Worm (Caenorhabditis elegans) whole organism, late embryonic: Measurements from ENCODE around the gene lnp-1.
A peak's percentile ranks its signal among the peaks of the same experiment; 100 is the strongest.

Experiments used
- C38D4.7 ChIP-seq: fragments of 200-800 bp; sonication (Bioruptor generic); optimal IDR thresholded peaks from 2 replicates; lab custom pipeline; 2018; ENCODE audit warnings: mild to moderate bottlenecking, missing genetic modification characterization, moderate library complexity, missing compliant biosample characterization
- K02D7.2 ChIP-seq: sonication (generic microtip); optimal IDR thresholded peaks from 2 replicates; lab custom pipeline; 2017; ENCODE audit warnings: mild to moderate bottlenecking, missing genetic modification characterization, missing compliant biosample characterization
- T23F11.4 ChIP-seq: fragments of 200-800 bp; sonication (Bioruptor generic); optimal IDR thresholded peaks from 2 replicates; lab custom pipeline; 2018; ENCODE audit warnings: mild to moderate bottlenecking, missing genetic modification characterization, missing compliant biosample characterization
- ama-1 ChIP-seq: fragments of 150-350 bp; optimal IDR thresholded peaks from 2 replicates; lab custom pipeline; 2014
- ceh-14 ChIP-seq: sonication (generic microtip); optimal IDR thresholded peaks from 2 replicates; lab custom pipeline; 2016; ENCODE audit warnings: missing genotype, missing genetic modification characterization, missing compliant biosample characterization
- ceh-19 ChIP-seq: fragments of 200-800 bp; sonication (Bioruptor generic); optimal IDR thresholded peaks from 2 replicates; lab custom pipeline; 2018; ENCODE audit warnings: mild to moderate bottlenecking, missing genetic modification characterization, missing compliant biosample characterization
- ceh-2 ChIP-seq: sonication (generic microtip); optimal IDR thresholded peaks from 2 replicates; lab custom pipeline; 2016; ENCODE audit warnings: missing genotype, missing genetic modification characterization, missing compliant biosample characterization
- ceh-22 ChIP-seq: sonication (generic microtip); optimal IDR thresholded peaks from 2 replicates; lab custom pipeline; 2017; ENCODE audit warnings: missing biosample characterization, missing genetic modification characterization
- ceh-24 ChIP-seq: sonication (generic microtip); optimal IDR thresholded peaks from 2 replicates; lab custom pipeline; 2016; ENCODE audit warnings: mild to moderate bottlenecking, missing genetic modification characterization, missing compliant biosample characterization
- ceh-45 ChIP-seq: fragments of 200-800 bp; sonication (Bioruptor generic); IDR thresholded peaks from 2 replicates; pipeline ENCODE4 v1.3.6; 2022; ENCODE audit warnings: missing genetic modification reagents, missing genetic modification characterization, missing compliant biosample characterization
- ceh-6 ChIP-seq: fragments of 200-800 bp; sonication (Bioruptor generic); optimal IDR thresholded peaks from 2 replicates; lab custom pipeline; 2018; ENCODE audit warnings: mild to moderate bottlenecking, missing genetic modification characterization, missing compliant biosample characterization
- ceh-9 ChIP-seq: sonication (generic microtip); optimal IDR thresholded peaks from 2 replicates; lab custom pipeline; 2016; ENCODE audit warnings: mild to moderate bottlenecking, missing genetic modification characterization, inconsistent platforms, missing compliant biosample characterization
- che-1 ChIP-seq: sonication (generic microtip); optimal IDR thresholded peaks from 2 replicates; lab custom pipeline; 2016; ENCODE audit warnings: mild to moderate bottlenecking, missing genetic modification characterization, missing compliant biosample characterization
- dmd-4 ChIP-seq: sonication (generic microtip); optimal IDR thresholded peaks from 2 replicates; lab custom pipeline; 2016; ENCODE audit warnings: borderline replicate concordance, missing genetic modification characterization, missing compliant biosample characterization
- dve-1 ChIP-seq: sonication (generic microtip); optimal IDR thresholded peaks from 2 replicates; lab custom pipeline; 2017; ENCODE audit warnings: antibody characterized with exemption, mild to moderate bottlenecking, missing genetic modification characterization, missing compliant biosample characterization
- elt-2 ChIP-seq: sonication (generic microtip); optimal IDR thresholded peaks from 2 replicates; lab custom pipeline; 2016; ENCODE audit warnings: missing genetic modification reagents, missing genetic modification characterization, missing compliant biosample characterization
- eyg-1 ChIP-seq: sonication (generic microtip); optimal IDR thresholded peaks from 2 replicates; lab custom pipeline; 2016; ENCODE audit warnings: missing genotype, missing genetic modification characterization, missing compliant biosample characterization
- fax-1 ChIP-seq: sonication (generic microtip); optimal IDR thresholded peaks from 2 replicates; lab custom pipeline; 2016; ENCODE audit warnings: missing genotype, missing genetic modification characterization, missing compliant biosample characterization
- fkh-10 ChIP-seq: fragments of 150-350 bp; optimal IDR thresholded peaks from 2 replicates; lab custom pipeline; 2014; ENCODE audit warnings: missing biosample characterization, missing genetic modification reagents, missing genetic modification characterization
- hlh-30 ChIP-seq: sonication (generic microtip); optimal IDR thresholded peaks from 2 replicates; lab custom pipeline; 2017; ENCODE audit warnings: antibody characterized with exemption, missing genetic modification characterization, missing compliant biosample characterization; ENCODE audit not compliant: insufficient read depth
- hlh-6 ChIP-seq: sonication (generic microtip); optimal IDR thresholded peaks from 2 replicates; lab custom pipeline; 2016; ENCODE audit warnings: missing genotype, missing genetic modification characterization, missing compliant biosample characterization
- lim-6 ChIP-seq: sonication (generic microtip); optimal IDR thresholded peaks from 2 replicates; lab custom pipeline; 2016; ENCODE audit warnings: missing genetic modification characterization, missing compliant biosample characterization
- lin-11 ChIP-seq: fragments of 200-800 bp; sonication (Bioruptor generic); optimal IDR thresholded peaks from 2 replicates; lab custom pipeline; 2018; ENCODE audit warnings: mild to moderate bottlenecking, missing genetic modification characterization, missing compliant biosample characterization
- mec-3 ChIP-seq: sonication (generic microtip); optimal IDR thresholded peaks from 2 replicates; lab custom pipeline; 2016; ENCODE audit warnings: borderline replicate concordance, missing genetic modification characterization, missing compliant biosample characterization
- nfya-1 ChIP-seq: sonication (generic microtip); optimal IDR thresholded peaks from 2 replicates; lab custom pipeline; 2017; ENCODE audit warnings: missing genetic modification characterization, mild to moderate bottlenecking, missing compliant biosample characterization, antibody characterized with exemption, moderate library complexity
- nhr-232 ChIP-seq: sonication (generic microtip); optimal IDR thresholded peaks from 2 replicates; lab custom pipeline; 2016; ENCODE audit warnings: missing genetic modification characterization, missing compliant biosample characterization
- pag-3 ChIP-seq: sonication (generic microtip); optimal IDR thresholded peaks from 2 replicates; lab custom pipeline; 2016; ENCODE audit warnings: missing compliant biosample characterization, missing genetic modification characterization, borderline replicate concordance
- pat-9 ChIP-seq: fragments of 200-800 bp; sonication (Bioruptor generic); optimal IDR thresholded peaks from 2 replicates; lab custom pipeline; 2018; ENCODE audit warnings: mild to moderate bottlenecking, missing genetic modification characterization, moderate library complexity, missing compliant biosample characterization
- pax-1 ChIP-seq: fragments of 150-350 bp; optimal IDR thresholded peaks from 2 replicates; lab custom pipeline; 2014; ENCODE audit warnings: missing biosample characterization, missing genetic modification characterization
- pha-2 ChIP-seq: sonication (generic microtip); optimal IDR thresholded peaks from 2 replicates; lab custom pipeline; 2017; ENCODE audit warnings: mild to moderate bottlenecking, missing genetic modification characterization, missing compliant biosample characterization
- pqm-1 ChIP-seq: sonication (generic microtip); optimal IDR thresholded peaks from 2 replicates; lab custom pipeline; 2016; ENCODE audit warnings: missing genetic modification characterization, missing compliant biosample characterization
- ref-2 ChIP-seq: sonication (generic microtip); optimal IDR thresholded peaks from 2 replicates; lab custom pipeline; 2016; ENCODE audit warnings: missing genetic modification characterization, missing compliant biosample characterization
- sox-2 ChIP-seq: fragments of 200-800 bp; sonication (Bioruptor generic); IDR thresholded peaks from 2 replicates; pipeline ENCODE4 v1.3.6; 2022; ENCODE audit warnings: missing genetic modification reagents, missing genetic modification characterization, missing compliant biosample characterization
- ttx-3 ChIP-seq: sonication (generic microtip); optimal IDR thresholded peaks from 2 replicates; lab custom pipeline; 2016; ENCODE audit warnings: missing genetic modification reagents, missing genetic modification characterization, missing compliant biosample characterization
- unc-42 ChIP-seq: sonication (generic microtip); optimal IDR thresholded peaks from 2 replicates; lab custom pipeline; 2016; ENCODE audit warnings: missing genotype, missing genetic modification characterization, missing compliant biosample characterization
- unc-55 ChIP-seq: sonication (generic microtip); optimal IDR thresholded peaks from 2 replicates; lab custom pipeline; 2017; ENCODE audit warnings: missing biosample characterization, missing genetic modification reagents, missing genetic modification characterization
- unc-86 ChIP-seq: sonication (generic microtip); optimal IDR thresholded peaks from 2 replicates; lab custom pipeline; 2016; ENCODE audit warnings: missing genetic modification characterization, missing compliant biosample characterization
- zip-5 ChIP-seq: sonication (generic microtip); optimal IDR thresholded peaks from 2 replicates; lab custom pipeline; 2016; ENCODE audit warnings: missing genetic modification characterization, missing compliant biosample characterization

The lnp-1 gene

ce11 chrX:4561863-4562262 is 26.7 kb upstream of the lnp-1 start, which contains the start of gene C05E11.6:
C05E11.6 (plus strand) TSS chrX:4562163.
- TF ChIP-seq eyg-1 (no peak), K02D7.2 (tag; lab: Kevin White, UChicago) (no peak), lim-6 (no peak), che-1 (tag; lab: Kevin White, UChicago) (no peak), nfya-1 (tag; lab: Kevin White, UChicago) (no peak), ceh-9 (no peak), ceh-45 (no peak), unc-86 (tag; lab: Kevin White, UChicago) (no peak)
- TF ChIP-seq, all 69 proteins: peak for 0

ce11 chrX:4562288-4562687 is 26.3 kb upstream of the lnp-1 start:
- TF ChIP-seq ceh-9, result no peak
- TF ChIP-seq dmd-4 (tag; lab: Kevin White, UChicago), result no peak
- TF ChIP-seq mec-3 (tag; lab: Kevin White, UChicago), result no peak
- no peak for TF ChIP-seq dve-1 (tag; lab: Kevin White, UChicago)
- TF ChIP-seq unc-86 (tag; lab: Kevin White, UChicago), result no peak
- TF ChIP-seq, all 69 proteins: peak for 0

ce11 chrX:4564717-4565316 is 23.7 kb upstream of the lnp-1 start, which contains the start of gene amt-4:
amt-4 (plus strand) TSS chrX:4565302.
- TF ChIP-seq pag-3 (tag; lab: Kevin White, UChicago) (no peak), unc-55 (GFP tag; lab: Kevin White, UChicago) (no peak), elt-2 (peak; percentile 50), fkh-10 (GFP tag; lab: Kevin White, UChicago) (no peak)

ce11 chrX:4567110-4567509 is 21.5 kb upstream of the lnp-1 start:
- TF ChIP-seq unc-42 (tag; lab: Kevin White, UChicago) (no peak), ceh-9 (no peak), pha-2 (no peak), ceh-22 (tag; lab: Kevin White, UChicago) (no peak), sox-2 (GFP tag; lab: Robert Waterston, UW) (no peak), ama-1 (lab: Kevin White, UChicago) (no peak), pqm-1 (tag; lab: Kevin White, UChicago) (no peak), pat-9 (no peak), hlh-6 (no peak), ceh-2 (tag; lab: Kevin White, UChicago) (no peak), fkh-10 (GFP tag; lab: Kevin White, UChicago) (no peak), T23F11.4 (GFP tag; lab: Kevin White, UChicago) (no peak), dmd-4 (tag; lab: Kevin White, UChicago) (no peak), ceh-14 (tag; lab: Kevin White, UChicago) (no peak), nfya-1 (tag; lab: Kevin White, UChicago) (no peak), ceh-19 (GFP tag; lab: Kevin White, UChicago) (no peak), fax-1 (tag; lab: Kevin White, UChicago) (no peak), nhr-232 (tag; lab: Kevin White, UChicago) (no peak)
- TF ChIP-seq, all 69 proteins: peak for 0

- TF ChIP-seq lin-11 (tag; lab: Kevin White, UChicago) (no peak), C38D4.7 (GFP tag; lab: Kevin White, UChicago) (no peak), nfya-1 (tag; lab: Kevin White, UChicago) (no peak), ref-2 (no peak), pax-1 (tag; lab: Kevin White, UChicago) (no peak), zip-5 (tag; lab: Kevin White, UChicago) (no peak), unc-55 (GFP tag; lab: Kevin White, UChicago) (no peak), ceh-6 (GFP tag; lab: Kevin White, UChicago) (no peak), fkh-10 (GFP tag; lab: Kevin White, UChicago) (no peak), nhr-232 (tag; lab: Kevin White, UChicago) (no peak), ceh-22 (tag; lab: Kevin White, UChicago) (no peak), ceh-24 (tag; lab: Kevin White, UChicago) (no peak), ttx-3 (tag; lab: Kevin White, UChicago) (no peak), hlh-30 (tag; lab: Kevin White, UChicago) (no peak), dmd-4 (tag; lab: Kevin White, UChicago) (no peak), unc-42 (tag; lab: Kevin White, UChicago) (no peak)
- TF ChIP-seq, all 69 proteins: peak for 0
Observed at ce11 chrX:4569276-4569675, 19.3 kb upstream of the lnp-1 start.
